Fruit fly (Drosophila melanogaster) Kc167 (cell line): ENCODE results near the gene ntc.

ENCODE experiments used
- Myc ChIP-seq: fragments of >200 bp; optimal IDR thresholded peaks from 2 replicates; lab custom pipeline; 2017; ENCODE audit warnings: missing external identifiers
- Sin3A ChIP-seq: fragments of >200 bp; optimal IDR thresholded peaks from 2 replicates; lab custom pipeline; 2018; ENCODE audit warnings: missing external identifiers
- h ChIP-seq: fragments of >200 bp; optimal IDR thresholded peaks from 3 replicates; lab custom pipeline; 2018; ENCODE audit warnings: missing external identifiers
- insv ChIP-seq: fragments of >200 bp; optimal IDR thresholded peaks from 3 replicates; lab custom pipeline; 2018; ENCODE audit warnings: missing external identifiers
- psq ChIP-seq: fragments of >200 bp; optimal IDR thresholded peaks from 2 replicates; lab custom pipeline; 2017; ENCODE audit warnings: missing external identifiers
- ttk ChIP-seq: sonication (Bioruptor generic); optimal IDR thresholded peaks from 2 replicates; lab custom pipeline; 2017; ENCODE audit warnings: missing external identifiers

ntc gene

dm6 chr3L:3770823-3771222 lies 35.4 kb downstream of the ntc start:
- no peak for TF ChIP-seq ttk
- TF ChIP-seq h (lab: Kevin White, UChicago), result no peak
- TF ChIP-seq Myc (lab: Kevin White, UChicago), result no peak
- no peak for TF ChIP-seq psq (lab: Kevin White, UChicago)
- no peak for TF ChIP-seq insv (lab: Kevin White, UChicago)
- no peak for TF ChIP-seq Sin3A

- TF ChIP-seq insv (lab: Kevin White, UChicago), result no peak
- no peak for TF ChIP-seq ttk
- TF ChIP-seq psq (lab: Kevin White, UChicago), result no peak
- no peak for TF ChIP-seq Myc (lab: Kevin White, UChicago)
- TF ChIP-seq h (lab: Kevin White, UChicago), result no peak
- no peak for TF ChIP-seq Sin3A
These were observed 37.1 kb downstream of the ntc start for dm6 chr3L:3769157-3769556.

- no peak for TF ChIP-seq Myc (lab: Kevin White, UChicago)
- no peak for TF ChIP-seq Sin3A
These were observed 38.4 kb downstream of the ntc start for dm6 chr3L:3767825-3768224.

dm6 chr3L:3766704-3767103 lies 39.6 kb downstream of the ntc start:
- TF ChIP-seq psq (lab: Kevin White, UChicago) (no peak), ttk (no peak), h (lab: Kevin White, UChicago) (no peak), insv (lab: Kevin White, UChicago) (no peak), Myc (lab: Kevin White, UChicago) (no peak), Sin3A (no peak)

dm6 chr3L:3765782-3766520 lies 40.3 kb downstream of the ntc start:
- TF ChIP-seq h (lab: Kevin White, UChicago) (no peak), Myc (lab: Kevin White, UChicago) (no peak), Sin3A (no peak), psq (lab: Kevin White, UChicago) (no peak), ttk (no peak), insv (lab: Kevin White, UChicago) (no peak)

dm6 chr3L:3764338-3764737 lies 41.9 kb downstream of the ntc start:
- no peak for TF ChIP-seq insv (lab: Kevin White, UChicago)
- TF ChIP-seq h (lab: Kevin White, UChicago), result no peak
- no peak for TF ChIP-seq Myc (lab: Kevin White, UChicago)
- no peak for TF ChIP-seq psq (lab: Kevin White, UChicago)
- TF ChIP-seq ttk, result no peak
- no peak for TF ChIP-seq Sin3A

dm6 chr3L:3763335-3763734 lies 42.9 kb downstream of the ntc start:
- TF ChIP-seq h (lab: Kevin White, UChicago) (no peak), psq (lab: Kevin White, UChicago) (no peak), Myc (lab: Kevin White, UChicago) (no peak), Sin3A (no peak)

dm6 chr3L:3760395-3760997 lies 45.8 kb downstream of the ntc start:
- TF ChIP-seq h (lab: Kevin White, UChicago) (no peak), ttk (no peak)

dm6 chr3L:3758603-3759002 lies 47.7 kb downstream of the ntc start:
- TF ChIP-seq ttk (no peak), insv (lab: Kevin White, UChicago) (no peak), Sin3A (no peak), h (lab: Kevin White, UChicago) (no peak), Myc (lab: Kevin White, UChicago) (no peak), psq (lab: Kevin White, UChicago) (no peak)

- TF ChIP-seq h (lab: Kevin White, UChicago) (no peak), insv (lab: Kevin White, UChicago) (no peak), ttk (no peak), Sin3A (no peak), psq (lab: Kevin White, UChicago) (no peak), Myc (lab: Kevin White, UChicago) (no peak)
These were observed 50.5 kb downstream of the ntc start for dm6 chr3L:3755713-3756112.

dm6 chr3L:3755101-3755500 lies 51.2 kb downstream of the ntc start, which contains the start of gene ppk27:
TSS of gene ppk27 (minus strand) at chr3L:3755201.
- TF ChIP-seq Sin3A, result no peak
- TF ChIP-seq psq (lab: Kevin White, UChicago), result no peak
- TF ChIP-seq insv (lab: Kevin White, UChicago), result no peak
- no peak for TF ChIP-seq h (lab: Kevin White, UChicago)
- TF ChIP-seq Myc (lab: Kevin White, UChicago), result no peak
